Fruit fly (Drosophila melanogaster) whole organism, wandering third instar larva: ENCODE data around the gene Set.

ENCODE experiments used
- CG32264 ChIP-seq: fragments of 200-800 bp; sonication (Bioruptor generic); optimal IDR thresholded peaks from 2 replicates; lab custom pipeline; 2016; ENCODE audit warnings: missing biosample characterization, missing genetic modification characterization
- CrebA ChIP-seq: fragments of 200-800 bp; sonication (Bioruptor generic); optimal IDR thresholded peaks from 2 replicates; lab custom pipeline; 2016; ENCODE audit warnings: missing biosample characterization, mild to moderate bottlenecking, missing genetic modification characterization, borderline replicate concordance
- Dfd ChIP-seq: fragments of >200 bp; optimal IDR thresholded peaks from 2 replicates; lab custom pipeline; 2017; ENCODE audit warnings: missing biosample characterization, missing genetic modification characterization
- Dif ChIP-seq: fragments of 200-275, 200-300 bp; sonication (Bioruptor generic); optimal IDR thresholded peaks from 2 replicates; lab custom pipeline; 2018; ENCODE audit warnings: missing biosample characterization, missing genetic modification characterization; ENCODE audit not compliant: partially characterized antibody
- GATAd ChIP-seq: sonication (Bioruptor generic); optimal IDR thresholded peaks from 2 replicates; lab custom pipeline; 2016; ENCODE audit warnings: missing biosample characterization, missing genetic modification characterization
- HLH106 ChIP-seq: fragments of 200-800 bp; optimal IDR thresholded peaks from 3 replicates; lab custom pipeline; 2019; ENCODE audit warnings: missing biosample characterization, mild to moderate bottlenecking, missing genetic modification characterization, moderate library complexity
- Hr78 ChIP-seq: fragments of >200 bp; optimal IDR thresholded peaks from 2 replicates; lab custom pipeline; 2017; ENCODE audit warnings: missing biosample characterization, missing genetic modification characterization
- Hr83 ChIP-seq: fragments of 200-300 bp; sonication (Bioruptor generic); optimal IDR thresholded peaks from 2 replicates; lab custom pipeline; 2016; ENCODE audit warnings: missing biosample characterization, mild to moderate bottlenecking, missing genetic modification characterization, moderate library complexity; ENCODE audit not compliant: poor library complexity, severe bottlenecking
- Jra ChIP-seq: sonication (Bioruptor generic); optimal IDR thresholded peaks from 2 replicates; lab custom pipeline; 2016; ENCODE audit warnings: missing biosample characterization, missing genetic modification characterization
- Mio ChIP-seq: sonication (Bioruptor generic); optimal IDR thresholded peaks from 2 replicates; lab custom pipeline; 2016; ENCODE audit warnings: missing biosample characterization, missing genetic modification characterization
- Myc ChIP-seq: fragments of >200 bp; optimal IDR thresholded peaks from 2 replicates; lab custom pipeline; 2017
- N ChIP-seq: fragments of >200 bp; optimal IDR thresholded peaks from 2 replicates; lab custom pipeline; 2018; ENCODE audit warnings: missing biosample characterization, missing external identifiers, missing genetic modification characterization
- OdsH ChIP-seq: fragments of 200-800 bp; sonication (Bioruptor generic); optimal IDR thresholded peaks from 2 replicates; lab custom pipeline; 2016; ENCODE audit warnings: missing biosample characterization, mild to moderate bottlenecking, missing genetic modification characterization
- Rel ChIP-seq, 2 experiments: fragments of 200-800 bp; sonication (Bioruptor generic) in 1 of 2; optimal IDR thresholded peaks; 2 replicates in 1 of 2; 3 replicates in 1 of 2; lab custom pipeline; 2016 to 2019; ENCODE audit warnings: mild to moderate bottlenecking in 2 of 2, missing biosample characterization in 2 of 2, missing genetic modification characterization in 2 of 2, moderate library complexity in 1 of 2
- Sp1 ChIP-seq: fragments of 200-800 bp; sonication (Bioruptor generic); optimal IDR thresholded peaks from 3 replicates; lab custom pipeline; 2019; ENCODE audit warnings: missing biosample characterization, mild to moderate bottlenecking, missing genetic modification characterization, moderate library complexity
- Vsx2 ChIP-seq: fragments of 200-300, 225-300 bp; sonication (Bioruptor generic); optimal IDR thresholded peaks from 2 replicates; lab custom pipeline; 2018; ENCODE audit warnings: missing biosample characterization, missing genetic modification characterization; ENCODE audit not compliant: partially characterized antibody
- br ChIP-seq: fragments of 200-800 bp; sonication (Bioruptor generic); optimal IDR thresholded peaks from 2 replicates; lab custom pipeline; 2016; ENCODE audit warnings: missing biosample characterization, missing genetic modification characterization
- brk ChIP-seq: fragments of 200-800 bp; sonication (Bioruptor generic); optimal IDR thresholded peaks from 2 replicates; lab custom pipeline; 2016; ENCODE audit warnings: missing biosample characterization, mild to moderate bottlenecking, missing genetic modification characterization
- dl ChIP-seq, 2 experiments: fragments of 175-275, 200-275 bp in 1 of 2; fragments of 200-275 bp in 1 of 2; sonication (Bioruptor generic); optimal IDR thresholded peaks; lab custom pipeline; 2018; ENCODE audit warnings: mild to moderate bottlenecking in 2 of 2, missing biosample characterization in 2 of 2, missing genetic modification characterization in 2 of 2, moderate library complexity in 2 of 2; ENCODE audit not compliant: partially characterized antibody in 2 of 2, insufficient read depth in 1 of 2
- dmrt93B ChIP-seq: fragments of 200-800 bp; sonication (Bioruptor generic); optimal IDR thresholded peaks from 2 replicates; lab custom pipeline; 2018; ENCODE audit warnings: missing biosample characterization, mild to moderate bottlenecking, missing genetic modification characterization
- dsf ChIP-seq: sonication (Bioruptor generic); optimal IDR thresholded peaks from 2 replicates; lab custom pipeline; 2016; ENCODE audit warnings: missing biosample characterization, missing genetic modification characterization, borderline replicate concordance
- ey ChIP-seq: fragments of 200-800 bp; sonication (Bioruptor generic); optimal IDR thresholded peaks from 2 replicates; lab custom pipeline; 2016; ENCODE audit warnings: missing biosample characterization, missing genetic modification characterization
- foxo ChIP-seq, 2 experiments: fragments of 200-800 bp; sonication (Bioruptor generic); optimal IDR thresholded peaks; 2 replicates in 1 of 2; 3 replicates in 1 of 2; lab custom pipeline; 2016 to 2017; ENCODE audit warnings: missing biosample characterization in 2 of 2, missing genetic modification characterization in 2 of 2
- h ChIP-seq: fragments of 200-800 bp; sonication (Bioruptor generic); optimal IDR thresholded peaks from 3 replicates; lab custom pipeline; 2016; ENCODE audit warnings: missing biosample characterization, mild to moderate bottlenecking, missing genetic modification characterization
- jim ChIP-seq: fragments of 175-275, 200-325 bp; sonication (Bioruptor generic); optimal IDR thresholded peaks from 2 replicates; lab custom pipeline; 2016; ENCODE audit warnings: missing biosample characterization, mild to moderate bottlenecking, missing genetic modification characterization
- lola ChIP-seq: fragments of >200 bp; optimal IDR thresholded peaks from 2 replicates; lab custom pipeline; 2017; ENCODE audit warnings: missing biosample characterization, missing genetic modification characterization
- pan ChIP-seq: fragments of >200 bp; optimal IDR thresholded peaks from 2 replicates; lab custom pipeline; 2017
- psq ChIP-seq: fragments of 200-800 bp; sonication (Bioruptor generic); optimal IDR thresholded peaks from 3 replicates; lab custom pipeline; 2017; ENCODE audit warnings: missing biosample characterization, mild to moderate bottlenecking, missing genetic modification characterization, moderate library complexity
- rgr ChIP-seq: fragments of 200-800 bp; sonication (Bioruptor generic); optimal IDR thresholded peaks from 3 replicates; lab custom pipeline; 2016; ENCODE audit warnings: missing biosample characterization, mild to moderate bottlenecking, missing genetic modification characterization
- sage ChIP-seq: fragments of 200-800 bp; sonication (Bioruptor generic); optimal IDR thresholded peaks from 2 replicates; lab custom pipeline; 2016; ENCODE audit warnings: missing biosample characterization, mild to moderate bottlenecking, missing genetic modification characterization
- sv ChIP-seq: fragments of 200-800 bp; sonication (Bioruptor generic); optimal IDR thresholded peaks from 3 replicates; lab custom pipeline; 2016; ENCODE audit warnings: missing biosample characterization, missing genetic modification characterization
- tai ChIP-seq: sonication (Bioruptor generic); optimal IDR thresholded peaks from 2 replicates; lab custom pipeline; 2016; ENCODE audit warnings: missing biosample characterization, missing genetic modification characterization
- usp ChIP-seq: fragments of >200 bp; optimal IDR thresholded peaks from 2 replicates; lab custom pipeline; 2017; ENCODE audit warnings: missing biosample characterization, missing genetic modification characterization
- woc ChIP-seq: sonication (Bioruptor generic); optimal IDR thresholded peaks from 2 replicates; lab custom pipeline; 2016; ENCODE audit warnings: missing biosample characterization, mild to moderate bottlenecking, missing genetic modification characterization

Gene Set

DNA sequence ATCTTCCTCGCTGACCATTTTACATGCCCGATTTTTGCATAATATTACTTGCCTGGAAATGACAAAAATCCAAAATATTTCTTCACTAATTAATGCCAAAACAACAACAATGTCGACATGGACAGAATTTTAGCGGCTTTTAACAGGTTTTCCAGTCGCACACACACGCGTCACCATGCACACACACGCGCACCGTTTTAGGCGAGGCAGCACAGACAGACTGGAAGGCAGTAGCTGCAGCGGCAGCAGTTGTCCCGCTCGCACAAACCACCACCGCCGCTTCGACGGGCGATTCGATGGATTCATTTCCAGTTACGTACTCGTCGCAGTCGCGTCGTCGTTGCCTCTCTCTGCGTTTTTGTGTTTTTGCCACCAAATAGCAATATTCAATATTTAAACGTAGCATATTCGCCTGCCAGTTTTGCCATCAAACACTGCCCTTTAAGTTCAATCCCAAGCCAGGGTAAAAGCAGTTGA, 27.3 kb downstream of the Set start, which contains the start of gene CG45218:
Gene CG45218, minus strand, starts transcription at position 158 of the 477 bp plus-strand sequence.
- TF ChIP-seq Vsx2: peak; percentile 21
- TF ChIP-seq foxo (GFP tag; optimal IDR thresholded peaks at IDR 0.05; lab: Kevin White, UChicago): peak in 1 of 2 experiments; percentile 23
- TF ChIP-seq Jra: peak; percentile 55
- peak; percentile 19 for TF ChIP-seq OdsH (GFP tag; lab: Kevin White, UChicago)
- peak; percentile 78 for TF ChIP-seq Hr83 (GFP tag; lab: Kevin White, UChicago)
- no peak for TF ChIP-seq CrebA (GFP tag; lab: Kevin White, UChicago)
- TF ChIP-seq dsf (GFP tag; lab: Kevin White, UChicago): no peak
- no peak for TF ChIP-seq usp (GFP tag; lab: Kevin White, UChicago)
- TF ChIP-seq N (GFP tag; lab: Kevin White, UChicago): peak; percentile 45
- TF ChIP-seq GATAd (GFP tag; lab: Kevin White, UChicago): no peak
- TF ChIP-seq Myc (lab: Kevin White, UChicago): no peak
- peak in 1 of 2 experiments; percentile 7 for TF ChIP-seq dl (GFP tag; optimal IDR thresholded peaks at IDR 0.05; lab: Kevin White, UChicago; ENCODE audit: insufficient read depth in 1 of 2, partially characterized antibody in 2 of 2)
- no peak for TF ChIP-seq HLH106 (tag; lab: Kevin White, UChicago)
- no peak for TF ChIP-seq sage (GFP tag; lab: Kevin White, UChicago)
- peak; percentile 68 for TF ChIP-seq h
- no peak for TF ChIP-seq rgr (GFP tag; lab: Kevin White, UChicago)
- no peak for TF ChIP-seq Dfd (GFP tag; lab: Kevin White, UChicago)
- TF ChIP-seq br (GFP tag; lab: Kevin White, UChicago): peak; percentile 46
- peak; percentile 68 for TF ChIP-seq Dif (GFP tag; lab: Kevin White, UChicago)
- TF ChIP-seq ey (GFP tag; lab: Kevin White, UChicago): no peak
- TF ChIP-seq CG32264 (GFP tag; lab: Kevin White, UChicago): no peak

DNA sequence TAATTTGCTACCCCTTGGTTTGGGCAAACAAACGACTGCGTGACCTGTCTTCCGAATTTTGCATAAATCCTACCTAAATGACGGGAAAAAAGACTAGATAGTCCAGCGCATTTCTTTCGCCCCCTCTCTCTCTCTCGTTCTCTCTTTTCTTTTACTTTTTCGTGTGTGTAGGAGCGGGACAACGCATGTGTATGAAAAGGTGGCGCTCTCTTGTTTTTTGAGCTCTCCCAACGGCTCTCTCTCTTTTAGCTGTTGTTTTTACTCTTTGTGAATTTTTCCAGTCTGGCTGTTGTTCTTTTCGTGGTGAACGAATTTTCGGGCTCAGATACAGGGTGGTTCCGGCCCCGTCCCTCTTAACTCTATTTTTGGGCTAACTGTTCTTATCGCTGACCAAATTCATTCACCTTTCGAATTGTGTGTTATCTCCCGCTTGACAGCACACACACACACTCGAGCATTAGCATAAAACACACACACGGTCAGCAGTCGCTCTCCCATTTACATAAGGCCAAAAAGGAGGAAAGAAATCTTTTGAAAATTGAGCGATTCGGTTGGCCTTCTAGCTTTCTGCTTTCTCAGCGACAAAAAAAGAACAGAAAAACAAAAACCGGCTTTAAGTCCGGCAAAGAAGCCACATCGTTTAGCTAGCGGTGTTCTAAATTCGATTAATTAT, 28.3 kb downstream of the Set start:
- TF ChIP-seq jim (GFP tag; lab: Kevin White, UChicago) (no peak), sage (GFP tag; lab: Kevin White, UChicago) (no peak), dl (GFP tag; optimal IDR thresholded peaks at IDR 0.05; lab: Kevin White, UChicago; ENCODE audit: insufficient read depth in 1 of 2, partially characterized antibody in 2 of 2) (peak; percentile 86 to 92), HLH106 (tag; lab: Kevin White, UChicago) (no peak), dsf (GFP tag; lab: Kevin White, UChicago) (no peak), OdsH (GFP tag; lab: Kevin White, UChicago) (peak; percentile 32), dmrt93B (GFP tag; lab: Kevin White, UChicago) (no peak), brk (GFP tag; lab: Kevin White, UChicago) (no peak), psq (peak; percentile 64), Dfd (GFP tag; lab: Kevin White, UChicago) (no peak), Rel (GFP tag; optimal IDR thresholded peaks at IDR 0.05; lab: Kevin White, UChicago) (no peak), Rel (tag; optimal IDR thresholded peaks at IDR 0.05; lab: Kevin White, UChicago) (no peak), pan (lab: Kevin White, UChicago) (no peak), GATAd (GFP tag; lab: Kevin White, UChicago) (no peak), woc (GFP tag; lab: Kevin White, UChicago) (no peak), sv (GFP tag; lab: Kevin White, UChicago) (no peak), CrebA (GFP tag; lab: Kevin White, UChicago) (no peak), rgr (GFP tag; lab: Kevin White, UChicago) (peak; percentile 8), CG32264 (GFP tag; lab: Kevin White, UChicago) (no peak), tai (GFP tag; lab: Kevin White, UChicago) (no peak), usp (GFP tag; lab: Kevin White, UChicago) (no peak), Hr78 (GFP tag; lab: Kevin White, UChicago) (no peak), foxo (GFP tag; optimal IDR thresholded peaks at IDR 0.05; lab: Kevin White, UChicago) (no peak), Jra (no peak), lola (GFP tag; lab: Kevin White, UChicago) (no peak), Vsx2 (peak; percentile 70), Sp1 (GFP tag; lab: Kevin White, UChicago) (peak; percentile 34), Dif (GFP tag; lab: Kevin White, UChicago) (peak; percentile 90), N (GFP tag; lab: Kevin White, UChicago) (no peak), h (peak; percentile 24), Mio (no peak)
